Worm (Caenorhabditis elegans): ENCODE data around the gene C28A5.6.

ce11 chrIII:4441781-4442180 lies 12.5 kb upstream of the C28A5.6 start, which contains the start of gene nex-3:
- TF ChIP-seq pax-1 (tag; optimal IDR thresholded peaks at IDR 0.05) (no peak), ceh-6 (GFP tag; optimal IDR thresholded peaks at IDR 0.05) (no peak), sox-4 (tag; optimal IDR thresholded peaks at IDR 0.05) (no peak), dve-1 (tag; optimal IDR thresholded peaks at IDR 0.05) (no peak), sdc-2 (tag; optimal IDR thresholded peaks at IDR 0.05) (no peak), ama-1 (optimal IDR thresholded peaks at IDR 0.05) (no peak), nhr-232 (tag; optimal IDR thresholded peaks at IDR 0.05) (no peak), elt-4 (tag; optimal IDR thresholded peaks at IDR 0.05) (no peak), pha-4 (tag; optimal IDR thresholded peaks at IDR 0.05) (no peak), K09A11.1 (tag; optimal IDR thresholded peaks at IDR 0.05; ENCODE audit: insufficient read depth) (no peak)
